6 worm cellular contexts compared by ENCODE assay signal in genomic region chrIII:5201267-5201666, ce11.
TF ChIP-seq lines count a peak whose summit lies in the region.

No protein-coding gene starts in this region.

TF ChIP-seq in whole organism, L1 larva, 84 proteins besides CTCF, POLR2A, EP300 and RAD21 (continues in another document):
- TF ChIP-seq nhr-19 (GFP tag; conservative IDR thresholded peaks at IDR 0.05; lab: Robert Waterston, UW) = 0 out of 2 replicates have a peak, but pooled peaks have one; percentile 11
- no peak for TF ChIP-seq Y116A8C.19 (tag; optimal IDR thresholded peaks at IDR 0.05; lab: Kevin White, UChicago; ENCODE audit: borderline replicate concordance)
- no peak for TF ChIP-seq sox-4 (tag; optimal IDR thresholded peaks at IDR 0.05; lab: Kevin White, UChicago)
- TF ChIP-seq tlp-1 (tag; optimal IDR thresholded peaks at IDR 0.05; lab: Kevin White, UChicago) = peak; percentile 40
- peak; percentile 73 for TF ChIP-seq nhr-20 (tag; optimal IDR thresholded peaks at IDR 0.05; lab: Kevin White, UChicago)
- no peak for TF ChIP-seq pax-3 (tag; optimal IDR thresholded peaks at IDR 0.05; lab: Kevin White, UChicago)
- TF ChIP-seq lir-3 (tag; optimal IDR thresholded peaks at IDR 0.05; lab: Kevin White, UChicago; ENCODE audit: poor library complexity) = peak; percentile 3
- TF ChIP-seq grh-1 (GFP tag; IDR thresholded peaks at IDR 0.05; lab: Robert Waterston, UW) = no peak
- TF ChIP-seq lin-13 (GFP tag; optimal IDR thresholded peaks at IDR 0.05; lab: Kevin White, UChicago) = no peak
- TF ChIP-seq lin-35 (GFP tag; optimal IDR thresholded peaks at IDR 0.05; lab: Kevin White, UChicago) = peak in 1 of 2 experiments; percentile 62
- TF ChIP-seq dsc-1 (tag; optimal IDR thresholded peaks at IDR 0.05; lab: Kevin White, UChicago) = no peak
- TF ChIP-seq irx-1 (tag; optimal IDR thresholded peaks at IDR 0.05; lab: Kevin White, UChicago) = no peak
- TF ChIP-seq unc-86 (tag; optimal IDR thresholded peaks at IDR 0.05; lab: Kevin White, UChicago) = no peak
- TF ChIP-seq unc-98 (GFP tag; IDR thresholded peaks at IDR 0.05; lab: Robert Waterston, UW) = no peak
- no peak for TF ChIP-seq fkh-10 (GFP tag; optimal IDR thresholded peaks at IDR 0.05; lab: Kevin White, UChicago)

TF ChIP-seq in whole organism, L2 larva, 48 proteins besides CTCF, POLR2A, EP300 and RAD21 (continues in another document):
- TF ChIP-seq ceh-82 (tag; optimal IDR thresholded peaks at IDR 0.05; lab: Kevin White, UChicago) (no peak), mbf-1 (tag; optimal IDR thresholded peaks at IDR 0.05; lab: Kevin White, UChicago) (no peak), nhr-25 (tag; optimal IDR thresholded peaks at IDR 0.05; lab: Kevin White, UChicago) (peak; percentile 53), nhr-129 (tag; optimal IDR thresholded peaks at IDR 0.05; lab: Kevin White, UChicago) (peak; percentile 30), peb-1 (tag; optimal IDR thresholded peaks at IDR 0.05; lab: Kevin White, UChicago) (no peak), sma-9 (GFP tag; optimal IDR thresholded peaks at IDR 0.05; lab: Kevin White, UChicago) (peak; percentile 69), sma-9 (tag; optimal IDR thresholded peaks at IDR 0.05; lab: Kevin White, UChicago) (no peak), nhr-21 (tag; optimal IDR thresholded peaks at IDR 0.05; lab: Kevin White, UChicago) (peak; percentile 25), fos-1 (tag; optimal IDR thresholded peaks at IDR 0.05; lab: Kevin White, UChicago) (peak; percentile 97), snpc-4 (tag; optimal IDR thresholded peaks at IDR 0.05; lab: Kevin White, UChicago) (no peak), lsy-2 (tag; optimal IDR thresholded peaks at IDR 0.05; lab: Kevin White, UChicago) (peak in 1 of 2 experiments; percentile 28), mdl-1 (tag; optimal IDR thresholded peaks at IDR 0.05; lab: Kevin White, UChicago) (no peak), crh-2 (tag; optimal IDR thresholded peaks at IDR 0.05; lab: Kevin White, UChicago) (peak; percentile 88), nhr-237 (tag; optimal IDR thresholded peaks at IDR 0.05; lab: Kevin White, UChicago) (no peak), C34F6.9 (tag; optimal IDR thresholded peaks at IDR 0.05; lab: Kevin White, UChicago) (peak; percentile 14), gmeb-1 (tag; optimal IDR thresholded peaks at IDR 0.05; lab: Kevin White, UChicago) (peak; percentile 58)

TF ChIP-seq in whole organism, L3 larva, 47 proteins besides CTCF, POLR2A, EP300 and RAD21 (continues in another document):
- TF ChIP-seq ceh-16 (tag; optimal IDR thresholded peaks at IDR 0.05; lab: Kevin White, UChicago) (no peak), nfya-1 (tag; optimal IDR thresholded peaks at IDR 0.05; lab: Kevin White, UChicago; ENCODE audit: insufficient read depth) (no peak), nhr-67 (tag; optimal IDR thresholded peaks at IDR 0.05; lab: Kevin White, UChicago) (no peak), elt-2 (tag; optimal IDR thresholded peaks at IDR 0.05; lab: Kevin White, UChicago) (peak; percentile 97), hmg-11 (tag; optimal IDR thresholded peaks at IDR 0.05; lab: Kevin White, UChicago) (no peak), nhr-76 (tag; optimal IDR thresholded peaks at IDR 0.05; lab: Kevin White, UChicago) (no peak), elt-3 (tag; optimal IDR thresholded peaks at IDR 0.05; lab: Kevin White, UChicago) (peak in 2 of 3 experiments; percentile 42 to 64), fos-1 (tag; optimal IDR thresholded peaks at IDR 0.05; lab: Kevin White, UChicago) (no peak), jun-1 (tag; optimal IDR thresholded peaks at IDR 0.05; lab: Kevin White, UChicago) (peak; percentile 45), sea-2 (GFP tag; optimal IDR thresholded peaks at IDR 0.05; lab: Kevin White, UChicago) (no peak), ZK546.5 (tag; optimal IDR thresholded peaks at IDR 0.05; lab: Kevin White, UChicago) (no peak), unc-39 (tag; optimal IDR thresholded peaks at IDR 0.05; lab: Kevin White, UChicago) (no peak), nhr-28 (tag; optimal IDR thresholded peaks at IDR 0.05; lab: Kevin White, UChicago) (no peak), unc-62 (GFP tag; optimal IDR thresholded peaks at IDR 0.05; lab: Kevin White, UChicago) (no peak), ceh-82 (tag; optimal IDR thresholded peaks at IDR 0.05; lab: Kevin White, UChicago) (no peak), pqm-1 (tag; optimal IDR thresholded peaks at IDR 0.05; lab: Kevin White, UChicago) (peak; percentile 98), elt-1 (tag; optimal IDR thresholded peaks at IDR 0.05; lab: Kevin White, UChicago) (no peak)

TF ChIP-seq in whole organism, L4 larva, 104 proteins besides CTCF, POLR2A, EP300 and RAD21 (continues in another document):
- TF ChIP-seq arid-1 (GFP tag; conservative IDR thresholded peaks at IDR 0.05; lab: Robert Waterston, UW) (no peak), spr-3 (GFP tag; optimal IDR thresholded peaks at IDR 0.05; lab: Kevin White, UChicago) (no peak), lin-38 (GFP tag; IDR thresholded peaks at IDR 0.05; lab: Robert Waterston, UW) (no peak), hif-1 (tag; optimal IDR thresholded peaks at IDR 0.05; lab: Kevin White, UChicago) (peak in 1 of 2 experiments; percentile 47), hlh-11 (tag; optimal IDR thresholded peaks at IDR 0.05; lab: Kevin White, UChicago) (peak; percentile 86), ctbp-1 (GFP tag; IDR thresholded peaks at IDR 0.05; lab: Robert Waterston, UW) (no peak), ceh-28 (tag; optimal IDR thresholded peaks at IDR 0.05; lab: Kevin White, UChicago) (no peak), unc-39 (tag; optimal IDR thresholded peaks at IDR 0.05; lab: Kevin White, UChicago) (no peak), tra-1 (GFP tag; IDR thresholded peaks at IDR 0.05; lab: Robert Waterston, UW) (peak; percentile 88), zfp-3 (GFP tag; conservative IDR thresholded peaks at IDR 0.05; lab: Robert Waterston, UW) (no peak), dmd-8 (GFP tag; IDR thresholded peaks at IDR 0.05; lab: Robert Waterston, UW) (no peak), egl-27 (tag; optimal IDR thresholded peaks at IDR 0.05; lab: Kevin White, UChicago) (no peak), ceh-20 (GFP tag; IDR thresholded peaks at IDR 0.05; lab: Robert Waterston, UW) (no peak), pqm-1 (tag; optimal IDR thresholded peaks at IDR 0.05; lab: Kevin White, UChicago) (peak; percentile 82), duxl-1 (tag; optimal IDR thresholded peaks at IDR 0.05; lab: Kevin White, UChicago; ENCODE audit: poor library complexity) (no peak), pha-4 (GFP tag; IDR thresholded peaks at IDR 0.05; lab: Robert Waterston, UW) (no peak; the same call in 1 of the 2 replicates), pha-4 (tag; optimal IDR thresholded peaks at IDR 0.05; lab: Kevin White, UChicago) (no peak)

TF ChIP-seq in whole organism, late embryonic, 69 proteins besides CTCF, POLR2A, EP300 and RAD21:
- TF ChIP-seq hlh-8 (tag; optimal IDR thresholded peaks at IDR 0.05; lab: Kevin White, UChicago) = no peak
- TF ChIP-seq elt-2 (tag; optimal IDR thresholded peaks at IDR 0.05; lab: Kevin White, UChicago) = peak; percentile 47

TF ChIP-seq in whole organism, young adult, 124 proteins besides CTCF, POLR2A, EP300 and RAD21:
- TF ChIP-seq F52B5.7 (tag; optimal IDR thresholded peaks at IDR 0.05; lab: Kevin White, UChicago) (no peak), aptf-2 (GFP tag; conservative IDR thresholded peaks at IDR 0.05; lab: Robert Waterston, UW) (no peak), ama-1 (optimal IDR thresholded peaks at IDR 0.05; lab: Kevin White, UChicago) (no peak), ama-1 (GFP tag; optimal IDR thresholded peaks at IDR 0.05; lab: Kevin White, UChicago) (no peak), cebp-2 (GFP tag; IDR thresholded peaks at IDR 0.05; lab: Robert Waterston, UW) (no peak), attf-5 (GFP tag; optimal IDR thresholded peaks at IDR 0.05; lab: Kevin White, UChicago) (peak; percentile 46), chd-7 (tag; optimal IDR thresholded peaks at IDR 0.05; lab: Kevin White, UChicago) (no peak), rcor-1 (GFP tag; IDR thresholded peaks at IDR 0.05; lab: Robert Waterston, UW) (no peak), atf-7 (tag; optimal IDR thresholded peaks at IDR 0.05; lab: Kevin White, UChicago) (peak; percentile 35), F22D6.2 (tag; optimal IDR thresholded peaks at IDR 0.05; lab: Kevin White, UChicago) (no peak), tbp1 (GFP tag; optimal IDR thresholded peaks at IDR 0.05; lab: Kevin White, UChicago) (peak; percentile 11), snpc-4 (GFP tag; optimal IDR thresholded peaks at IDR 0.05; lab: Kevin White, UChicago) (no peak), snpc-4 (tag; optimal IDR thresholded peaks at IDR 0.05; lab: Kevin White, UChicago) (peak in 1 of 4 experiments; percentile 17), ceh-27 (GFP tag; optimal IDR thresholded peaks at IDR 0.05; lab: Kevin White, UChicago) (no peak), F23B12.7 (tag; optimal IDR thresholded peaks at IDR 0.05; lab: Kevin White, UChicago; ENCODE audit: insufficient read depth) (no peak), zfh-2 (GFP tag; conservative IDR thresholded peaks at IDR 0.05; lab: Robert Waterston, UW) (no peak), nhr-80 (tag; optimal IDR thresholded peaks at IDR 0.05; lab: Kevin White, UChicago) (peak; percentile 90), somi-1 (GFP tag; optimal IDR thresholded peaks at IDR 0.05; lab: Kevin White, UChicago) (no peak), akir-1 (GFP tag; optimal IDR thresholded peaks at IDR 0.05; lab: Kevin White, UChicago) (no peak), ceh-91 (GFP tag; IDR thresholded peaks at IDR 0.05; lab: Robert Waterston, UW) (no peak), pha-4 (tag; optimal IDR thresholded peaks at IDR 0.05; lab: Kevin White, UChicago) (no peak), B0019.2 (GFP tag; conservative IDR thresholded peaks at IDR 0.05; lab: Robert Waterston, UW) (no peak), unc-62 (GFP tag; optimal IDR thresholded peaks at IDR 0.05; lab: Kevin White, UChicago) (peak; percentile 82), nhr-120 (GFP tag; IDR thresholded peaks at IDR 0.05; lab: Robert Waterston, UW) (no peak), rec-8 (tag; optimal IDR thresholded peaks at IDR 0.05; lab: Kevin White, UChicago) (no peak), ceh-100 (GFP tag; IDR thresholded peaks at IDR 0.05; lab: Robert Waterston, UW) (no peak), cebp-1 (GFP tag; IDR thresholded peaks at IDR 0.05; lab: Robert Waterston, UW) (no peak), cebp-1 (tag; optimal IDR thresholded peaks at IDR 0.05; lab: Kevin White, UChicago) (peak; percentile 37), ztf-26 (tag; optimal IDR thresholded peaks at IDR 0.05; lab: Kevin White, UChicago) (no peak)
